Fruit fly (Drosophila melanogaster): Measurements from ENCODE around the gene Cyp313a4.

The Cyp313a4 gene

DNA sequence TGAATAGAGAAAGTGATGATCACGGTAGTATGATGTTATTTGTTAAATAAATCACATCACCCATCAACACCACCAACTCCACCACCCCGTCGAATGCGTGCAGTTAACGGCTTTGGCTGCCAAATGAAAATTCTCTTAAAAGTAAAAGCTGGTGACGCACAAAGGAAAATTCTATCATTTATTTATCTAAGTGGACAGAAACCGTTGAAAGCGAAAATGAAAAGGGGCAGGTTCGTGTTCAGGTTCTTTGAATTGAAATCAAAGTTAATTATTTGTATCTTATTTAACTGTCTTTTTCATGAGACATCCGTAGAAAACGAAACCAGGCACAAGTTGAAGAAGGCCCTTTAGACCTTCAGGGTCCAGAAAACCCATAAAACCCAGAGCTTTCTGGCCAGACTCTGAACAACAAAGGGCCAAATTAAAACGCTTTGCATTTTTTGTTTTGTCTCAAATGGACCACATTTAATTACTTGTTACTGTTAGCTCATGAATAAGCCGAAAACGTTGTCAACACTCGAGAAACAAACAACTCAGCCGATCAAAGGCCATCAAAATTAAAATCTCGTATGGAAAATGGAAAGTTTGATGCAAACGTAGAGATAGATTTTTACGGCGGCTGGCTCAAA, 14.9 kb downstream of the Cyp313a4 start:
- TF ChIP-seq Eip75B (GFP tag; optimal IDR thresholded peaks at IDR 0.05) (no peak), Met (GFP tag; optimal IDR thresholded peaks at IDR 0.05) (no peak), CG16779 (tag; optimal IDR thresholded peaks at IDR 0.05) (no peak)

DNA sequence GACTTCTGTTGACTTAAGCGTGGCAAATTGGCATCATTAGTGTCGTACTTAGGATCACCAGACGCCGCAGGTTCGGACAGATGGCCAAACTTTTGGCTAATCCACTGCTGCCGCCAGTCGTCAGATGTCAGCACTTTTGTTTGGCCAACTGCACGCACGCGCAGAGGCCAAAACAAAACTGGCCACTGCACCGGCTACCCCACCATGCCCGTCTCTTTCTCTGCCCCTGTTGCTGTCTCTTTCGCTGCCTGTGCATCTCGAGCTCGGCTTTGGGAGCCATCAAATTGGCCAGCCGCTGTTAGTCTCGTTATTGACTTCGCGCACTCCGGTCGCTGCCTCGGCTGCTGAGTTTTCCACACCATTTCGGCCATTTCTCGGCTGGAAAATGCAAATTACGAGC, 18.6 kb downstream of the Cyp313a4 start, which contains the start of gene CG14395:
CG14395 (plus strand) TSS at position 301 of the 400 bp plus-strand sequence.
- TF ChIP-seq CG3032 (tag; optimal IDR thresholded peaks at IDR 0.05), result no peak
- TF ChIP-seq eg (GFP tag; IDR thresholded peaks at IDR 0.05), result peak; percentile 36; the same call in 1 of the 3 replicates

DNA sequence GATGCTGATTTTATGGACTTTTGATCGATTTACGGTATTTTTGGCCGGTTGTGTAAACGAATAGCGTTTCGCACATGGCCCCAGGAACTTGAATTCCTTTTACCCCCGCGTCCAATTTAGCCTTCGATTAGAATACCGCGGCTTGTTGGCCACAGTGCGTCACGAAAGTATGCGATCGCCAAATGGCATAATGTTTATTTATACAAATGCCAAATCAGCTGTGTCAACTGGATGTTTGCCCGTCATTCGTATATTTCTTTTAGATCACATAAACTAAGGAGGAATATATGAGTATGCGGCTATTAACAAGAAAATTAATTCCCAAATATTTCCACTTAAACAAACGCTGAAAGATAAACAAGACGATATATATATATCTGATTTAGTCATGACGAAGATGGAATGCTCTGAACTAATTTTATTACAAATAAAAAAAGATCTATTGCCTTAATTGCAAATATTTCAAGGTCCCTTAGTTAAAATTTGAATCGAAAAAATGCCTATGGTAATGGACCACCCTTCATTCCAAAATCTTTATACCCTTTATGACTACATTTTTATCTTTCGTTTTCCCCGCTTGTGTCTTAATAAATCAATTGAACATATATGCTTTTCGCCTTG, 24.1 kb downstream of the Cyp313a4 start:
- TF ChIP-seq CG8119 (GFP tag; IDR thresholded peaks at IDR 0.05) (no peak), Ets96B (tag; optimal IDR thresholded peaks at IDR 0.05) (no peak), svp (GFP tag) (peak; percentile 12), Eip78C (GFP tag) (no peak), CG31627 (GFP tag; optimal IDR thresholded peaks at IDR 0.05) (no peak), achi (GFP tag; optimal IDR thresholded peaks at IDR 0.05) (no peak), fkh (GFP tag; optimal IDR thresholded peaks at IDR 0.05) (peak; percentile 63), vri (GFP tag; optimal IDR thresholded peaks at IDR 0.05) (no peak), CG8319 (GFP tag; optimal IDR thresholded peaks at IDR 0.05) (no peak), CG6854 (GFP tag; optimal IDR thresholded peaks at IDR 0.05) (no peak), cyc (GFP tag; optimal IDR thresholded peaks at IDR 0.05) (no peak), net (GFP tag; optimal IDR thresholded peaks at IDR 0.05) (no peak), CG10669 (GFP tag; optimal IDR thresholded peaks at IDR 0.05) (no peak), CG10631 (GFP tag; optimal IDR thresholded peaks at IDR 0.05) (no peak)

DNA sequence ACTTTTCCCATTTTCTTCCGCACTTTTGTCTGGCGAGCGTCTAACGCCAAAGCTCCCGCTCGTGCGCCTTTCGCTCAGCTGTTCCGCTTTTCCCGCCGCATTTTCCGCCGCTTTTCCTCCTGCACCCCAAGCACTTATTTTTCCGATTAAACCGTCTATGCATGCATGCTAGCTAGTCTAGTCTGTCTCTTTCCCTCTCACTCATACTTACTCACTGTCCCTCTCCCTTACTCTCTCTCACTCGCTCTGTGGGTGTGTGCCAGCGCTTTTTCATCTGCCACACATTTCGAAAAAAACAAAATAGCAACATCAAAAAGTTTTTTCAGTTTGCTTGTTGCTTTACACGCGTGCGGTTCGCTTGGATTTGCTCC, 26.9 kb downstream of the Cyp313a4 start, which contains the start of gene CG6225:
CG6225 (plus strand) TSS at position 325 of the 371 bp plus-strand sequence.
- TF ChIP-seq spab (GFP tag; optimal IDR thresholded peaks at IDR 0.05) (no peak), Eip78C (GFP tag) (no peak), CG1621 (tag; optimal IDR thresholded peaks at IDR 0.05) (no peak), fkh (GFP tag; optimal IDR thresholded peaks at IDR 0.05) (no peak), CG6854 (GFP tag; optimal IDR thresholded peaks at IDR 0.05) (no peak), OdsH (GFP tag; optimal IDR thresholded peaks at IDR 0.05) (no peak), eg (GFP tag; IDR thresholded peaks at IDR 0.05) (no peak), dac (GFP tag; optimal IDR thresholded peaks at IDR 0.05) (no peak), Sox14 (GFP tag; optimal IDR thresholded peaks at IDR 0.05) (no peak), CG3919 (GFP tag; optimal IDR thresholded peaks at IDR 0.05) (no peak), pdm3 (GFP tag; optimal IDR thresholded peaks at IDR 0.05) (no peak), CG6792 (GFP tag; optimal IDR thresholded peaks at IDR 0.05) (no peak), CG10631 (GFP tag; optimal IDR thresholded peaks at IDR 0.05) (no peak), cyc (GFP tag; optimal IDR thresholded peaks at IDR 0.05) (no peak), Ets96B (tag; optimal IDR thresholded peaks at IDR 0.05) (no peak)

DNA sequence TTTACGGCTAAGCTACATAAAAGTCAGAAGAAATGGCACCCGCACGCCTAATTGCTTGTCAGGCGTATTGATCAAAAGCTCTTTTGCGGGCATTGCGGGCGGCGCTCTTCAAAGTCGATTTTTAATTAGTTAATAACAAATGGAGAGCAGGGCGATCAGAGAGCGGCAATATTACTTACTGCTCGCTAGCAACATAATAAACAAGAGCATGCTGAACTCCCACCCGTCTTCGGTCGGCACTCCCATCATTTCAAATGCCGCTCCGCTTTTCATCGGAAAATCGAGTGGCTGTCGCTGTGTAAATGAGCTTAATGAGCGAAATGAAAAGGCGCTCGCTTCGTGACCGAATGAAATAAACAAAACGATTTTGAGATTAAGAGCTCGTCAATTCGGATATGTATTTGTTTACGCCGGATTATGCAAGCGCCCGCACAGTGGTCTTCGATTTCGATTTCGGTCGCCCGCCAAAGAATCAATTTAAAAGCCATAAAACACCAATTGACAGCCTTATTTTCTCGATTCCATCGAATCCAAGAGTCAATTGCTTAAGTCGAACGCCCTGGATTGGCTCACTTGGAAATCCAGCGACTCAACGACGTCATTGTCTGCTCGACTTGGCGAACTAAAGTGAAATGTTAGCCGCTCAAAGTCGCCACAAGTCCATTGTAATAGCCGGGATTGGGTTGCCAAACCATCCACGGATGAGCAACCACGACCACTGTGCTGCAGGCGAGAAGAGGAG, 27.5 kb downstream of the Cyp313a4 start:
- TF ChIP-seq Blimp-1 (GFP tag; optimal IDR thresholded peaks at IDR 0.05) (no peak), ss (GFP tag; optimal IDR thresholded peaks at IDR 0.05) (no peak), CG11762 (GFP tag; optimal IDR thresholded peaks at IDR 0.05; ENCODE audit: insufficient read depth) (no peak), CG4318 (GFP tag; optimal IDR thresholded peaks at IDR 0.05) (peak; percentile 34), CG6854 (GFP tag; optimal IDR thresholded peaks at IDR 0.05) (no peak), CG34406 (GFP tag; optimal IDR thresholded peaks at IDR 0.05) (no peak), CG32006 (GFP tag; optimal IDR thresholded peaks at IDR 0.05) (peak; percentile 79), CG6276 (GFP tag; optimal IDR thresholded peaks at IDR 0.05) (peak; percentile 64), Smox (GFP tag; optimal IDR thresholded peaks at IDR 0.05) (no peak), CG1621 (tag; optimal IDR thresholded peaks at IDR 0.05) (no peak), net (GFP tag; optimal IDR thresholded peaks at IDR 0.05) (peak; percentile 45), Eip93F (GFP tag; optimal IDR thresholded peaks at IDR 0.05) (no peak), eg (GFP tag; IDR thresholded peaks at IDR 0.05) (peak; percentile 83), CG8632 (GFP tag; optimal IDR thresholded peaks at IDR 0.05) (no peak), CG3919 (GFP tag; optimal IDR thresholded peaks at IDR 0.05) (no peak), salr (GFP tag; optimal IDR thresholded peaks at IDR 0.05) (no peak), spab (GFP tag; optimal IDR thresholded peaks at IDR 0.05) (no peak), CG7368 (GFP tag; optimal IDR thresholded peaks at IDR 0.05) (no peak), achi (GFP tag; optimal IDR thresholded peaks at IDR 0.05) (peak; percentile 26), Hr4 (GFP tag; optimal IDR thresholded peaks at IDR 0.05) (peak; percentile 83), Sox14 (GFP tag; optimal IDR thresholded peaks at IDR 0.05) (no peak)

Measured in whole organism, prepupa.